Fruit fly (Drosophila melanogaster) whole organism, embryonic: Measurements from ENCODE around the gene ca.

Source experiments
- ATbp ChIP-seq: fragments of 200-800 bp; sonication (Bioruptor generic); optimal IDR thresholded peaks from 2 replicates; lab custom pipeline; 2017; ENCODE audit warnings: missing biosample characterization, mild to moderate bottlenecking, missing genetic modification characterization, missing genetic modification reagents
- CG10267 ChIP-seq: fragments of 200-800 bp; sonication (Bioruptor generic); optimal IDR thresholded peaks from 2 replicates; lab custom pipeline; 2018; ENCODE audit warnings: missing biosample characterization, mild to moderate bottlenecking, missing genetic modification characterization, moderate library complexity
- CG10274 ChIP-seq: fragments of 200-800 bp; sonication (Bioruptor generic); optimal IDR thresholded peaks from 3 replicates; lab custom pipeline; 2017; ENCODE audit warnings: missing biosample characterization, mild to moderate bottlenecking, missing genetic modification characterization
- CG10366 ChIP-seq: fragments of 200-800 bp; sonication (Bioruptor generic); IDR thresholded peaks from 2 replicates; pipeline ENCODE4 v1.3.6; 2022; ENCODE audit warnings: missing biosample characterization, missing genetic modification characterization
- CG10543 ChIP-seq: fragments of 200-800 bp; sonication (Bioruptor generic); optimal IDR thresholded peaks from 3 replicates; lab custom pipeline; 2017; ENCODE audit warnings: missing biosample characterization, mild to moderate bottlenecking, missing genetic modification characterization, moderate library complexity
- CG10565 ChIP-seq: fragments of 200-800 bp; sonication (Bioruptor generic); optimal IDR thresholded peaks from 3 replicates; lab custom pipeline; 2016; ENCODE audit warnings: missing biosample characterization, mild to moderate bottlenecking, missing genetic modification characterization
- CG10654 ChIP-seq: fragments of 200-800 bp; sonication (Bioruptor generic); optimal IDR thresholded peaks from 2 replicates; lab custom pipeline; 2016; ENCODE audit warnings: missing biosample characterization, missing genetic modification characterization
- CG1233 ChIP-seq: fragments of 200-800 bp; sonication (Bioruptor generic); optimal IDR thresholded peaks from 4 replicates; lab custom pipeline; 2018; ENCODE audit warnings: missing biosample characterization, mild to moderate bottlenecking, missing genetic modification characterization
- CG12391 ChIP-seq: fragments of 200-800 bp; sonication (Bioruptor generic); optimal IDR thresholded peaks from 3 replicates; lab custom pipeline; 2018; ENCODE audit warnings: missing biosample characterization, mild to moderate bottlenecking, missing genetic modification characterization, moderate library complexity
- CG15514 ChIP-seq: fragments of 200-800 bp; sonication (Bioruptor generic); optimal IDR thresholded peaks from 3 replicates; lab custom pipeline; 2017; ENCODE audit warnings: missing biosample characterization, missing genetic modification characterization, mild to moderate bottlenecking, moderate library complexity, missing genetic modification reagents
- CG17328 ChIP-seq: fragments of 200-800 bp; sonication (Bioruptor generic); IDR thresholded peaks from 2 replicates; pipeline ENCODE4 v1.3.6; 2022; ENCODE audit warnings: missing biosample characterization, missing genetic modification characterization
- CG17359 ChIP-seq: fragments of 200-800 bp; sonication (Bioruptor generic); optimal IDR thresholded peaks from 3 replicates; lab custom pipeline; 2018; ENCODE audit warnings: missing biosample characterization, mild to moderate bottlenecking, missing genetic modification characterization, moderate library complexity
- CG17361 ChIP-seq: fragments of 200-800 bp; sonication (Bioruptor generic); IDR thresholded peaks from 3 replicates; pipeline ENCODE4 v1.3.6; 2022; ENCODE audit warnings: missing biosample characterization, missing genetic modification characterization
- CG18262 ChIP-seq: fragments of 200-800 bp; optimal IDR thresholded peaks from 3 replicates; lab custom pipeline; 2019; ENCODE audit warnings: missing biosample characterization, mild to moderate bottlenecking, missing genetic modification characterization, moderate library complexity
- CG18619 ChIP-seq: fragments of 200-800 bp; sonication (Bioruptor generic); optimal IDR thresholded peaks from 3 replicates; lab custom pipeline; 2017; ENCODE audit warnings: missing biosample characterization, mild to moderate bottlenecking, missing genetic modification characterization
- CG2678 ChIP-seq: fragments of 200-800 bp; sonication (Bioruptor generic); optimal IDR thresholded peaks from 3 replicates; lab custom pipeline; 2019; ENCODE audit warnings: missing biosample characterization, mild to moderate bottlenecking, missing genetic modification characterization, moderate library complexity
- CG2889 ChIP-seq: fragments of 200-800 bp; sonication (Bioruptor generic); IDR thresholded peaks from 3 replicates; pipeline ENCODE4 v1.3.6; 2022; ENCODE audit warnings: missing biosample characterization, missing genetic modification characterization
- CG4820 ChIP-seq: fragments of 200-800 bp; sonication (Bioruptor generic); optimal IDR thresholded peaks from 3 replicates; lab custom pipeline; 2016; ENCODE audit warnings: missing biosample characterization, missing genetic modification characterization
- CG6791 ChIP-seq: fragments of 200-800 bp; sonication (Bioruptor generic); IDR thresholded peaks from 3 replicates; pipeline ENCODE4 v1.3.6; 2022; ENCODE audit warnings: missing biosample characterization, missing genetic modification characterization; ENCODE audit not compliant: partially characterized antibody
- CG7928 ChIP-seq: fragments of 200-800 bp; sonication (Bioruptor generic); optimal IDR thresholded peaks from 2 replicates; lab custom pipeline; 2017; ENCODE audit warnings: missing biosample characterization, mild to moderate bottlenecking, missing genetic modification characterization
- CG8944 ChIP-seq: fragments of 200-800 bp; sonication (Bioruptor generic); optimal IDR thresholded peaks from 3 replicates; lab custom pipeline; 2016; ENCODE audit warnings: missing biosample characterization, missing genetic modification characterization
- CG9437 ChIP-seq: fragments of 200-800 bp; sonication (Bioruptor generic); optimal IDR thresholded peaks from 2 replicates; lab custom pipeline; 2018; ENCODE audit warnings: missing biosample characterization, mild to moderate bottlenecking, missing genetic modification characterization
- CG9817 ChIP-seq: fragments of 200-800 bp; sonication (Bioruptor generic); optimal IDR thresholded peaks from 2 replicates; lab custom pipeline; 2018; ENCODE audit warnings: missing biosample characterization, mild to moderate bottlenecking, missing genetic modification characterization, moderate library complexity
- CG9932 ChIP-seq: fragments of 200-800 bp; sonication (Bioruptor generic); IDR thresholded peaks from 2 replicates; pipeline ENCODE4 v1.3.6; 2022; ENCODE audit warnings: missing biosample characterization, missing genetic modification characterization
- Doc3 ChIP-seq: fragments of 200-800 bp; sonication (Bioruptor generic); IDR thresholded peaks from 3 replicates; pipeline ENCODE4 v1.3.6; 2022; ENCODE audit warnings: missing biosample characterization, missing genetic modification characterization; ENCODE audit not compliant: partially characterized antibody
- H2.0 ChIP-seq: fragments of 200-800 bp; sonication (Bioruptor generic); IDR thresholded peaks from 2 replicates; pipeline ENCODE4 v1.3.6; 2022; ENCODE audit warnings: missing biosample characterization, missing genetic modification characterization
- Hmx ChIP-seq: fragments of 200-800 bp; sonication (Bioruptor generic); optimal IDR thresholded peaks from 2 replicates; lab custom pipeline; 2016; ENCODE audit warnings: missing biosample characterization, missing genetic modification characterization
- Meics ChIP-seq: fragments of 200-800 bp; sonication (Bioruptor generic); optimal IDR thresholded peaks from 2 replicates; lab custom pipeline; 2017; ENCODE audit warnings: missing biosample characterization, mild to moderate bottlenecking, missing genetic modification characterization
- Mrtf ChIP-seq: fragments of 200-800 bp; sonication (Bioruptor generic); IDR thresholded peaks from 3 replicates; pipeline ENCODE4 v1.3.6; 2022; ENCODE audit warnings: missing biosample characterization, missing genetic modification characterization
- Ptx1 ChIP-seq: fragments of 200-800 bp; sonication (Bioruptor generic); IDR thresholded peaks from 2 replicates; pipeline ENCODE4 v1.3.6; 2022; ENCODE audit warnings: missing biosample characterization, missing genetic modification characterization
- Six4 ChIP-seq: fragments of 200-800 bp; sonication (Bioruptor generic); optimal IDR thresholded peaks from 2 replicates; lab custom pipeline; 2016; ENCODE audit warnings: missing biosample characterization, missing genetic modification characterization
- Ssrp ChIP-seq: fragments of 200-800 bp; sonication (Bioruptor generic); optimal IDR thresholded peaks from 2 replicates; lab custom pipeline; 2018; ENCODE audit warnings: missing biosample characterization, mild to moderate bottlenecking, missing genetic modification characterization, moderate library complexity
- Usf ChIP-seq: fragments of 200-800 bp; sonication (Bioruptor generic); optimal IDR thresholded peaks from 2 replicates; lab custom pipeline; 2017; ENCODE audit warnings: missing genotype, missing biosample characterization, missing genetic modification characterization
- al ChIP-seq: fragments of 200-800 bp; sonication (Bioruptor generic); IDR thresholded peaks from 2 replicates; pipeline ENCODE4 v1.3.6; 2022; ENCODE audit warnings: missing biosample characterization, missing genetic modification characterization
- az2 ChIP-seq: fragments of 200-800 bp; sonication (Bioruptor generic); optimal IDR thresholded peaks from 3 replicates; lab custom pipeline; 2016; ENCODE audit warnings: missing biosample characterization, missing genetic modification characterization
- caup ChIP-seq: fragments of 200-800 bp; sonication (Bioruptor generic); optimal IDR thresholded peaks from 3 replicates; lab custom pipeline; 2017; ENCODE audit warnings: missing biosample characterization, mild to moderate bottlenecking, missing genetic modification characterization, moderate library complexity; ENCODE audit not compliant: severe bottlenecking
- crp ChIP-seq, 2 experiments: fragments of 200-800 bp; sonication (Bioruptor generic); optimal IDR thresholded peaks; 2 replicates in 1 of 2; 3 replicates in 1 of 2; lab custom pipeline; 2017; ENCODE audit warnings: missing biosample characterization in 2 of 2, missing genetic modification characterization in 2 of 2, mild to moderate bottlenecking in 1 of 2, moderate library complexity in 1 of 2
- danr ChIP-seq: fragments of 200-800 bp; sonication (Bioruptor generic); IDR thresholded peaks from 2 replicates; pipeline ENCODE4 v1.3.6; 2022; ENCODE audit warnings: missing biosample characterization, missing genetic modification characterization
- dysf ChIP-seq: fragments of 200-800 bp; sonication (Bioruptor generic); IDR thresholded peaks from 3 replicates; pipeline ENCODE4 v1.3.6; 2022; ENCODE audit warnings: missing biosample characterization, missing genetic modification characterization
- ind ChIP-seq: fragments of 200-800 bp; sonication (Bioruptor generic); optimal IDR thresholded peaks from 3 replicates; lab custom pipeline; 2016; ENCODE audit warnings: missing biosample characterization, missing genetic modification characterization
- ken ChIP-seq: fragments of 200-800 bp; sonication (Bioruptor generic); IDR thresholded peaks from 3 replicates; pipeline ENCODE4 v1.3.6; 2022; ENCODE audit warnings: missing biosample characterization, missing genetic modification characterization
- lilli ChIP-seq: fragments of 200-800 bp; sonication (Bioruptor generic); optimal IDR thresholded peaks from 3 replicates; lab custom pipeline; 2016; ENCODE audit warnings: missing biosample characterization, missing genetic modification characterization
- maf-S ChIP-seq: fragments of 200-800 bp; sonication (Bioruptor generic); optimal IDR thresholded peaks from 2 replicates; lab custom pipeline; 2016; ENCODE audit warnings: missing biosample characterization, missing genetic modification characterization
- mirr ChIP-seq: fragments of 200-800 bp; sonication (Bioruptor generic); optimal IDR thresholded peaks from 3 replicates; lab custom pipeline; 2018; ENCODE audit warnings: missing biosample characterization, mild to moderate bottlenecking, missing genetic modification characterization
- slp2 ChIP-seq: fragments of 200-800 bp; sonication (Bioruptor generic); optimal IDR thresholded peaks from 2 replicates; lab custom pipeline; 2016; ENCODE audit warnings: missing biosample characterization, missing genetic modification characterization
- stwl ChIP-seq: fragments of 200-800 bp; sonication (Bioruptor generic); optimal IDR thresholded peaks from 3 replicates; lab custom pipeline; 2018; ENCODE audit warnings: missing biosample characterization, mild to moderate bottlenecking, missing genetic modification characterization, moderate library complexity
- tap ChIP-seq: fragments of 200-800 bp; optimal IDR thresholded peaks from 3 replicates; lab custom pipeline; 2019; ENCODE audit warnings: missing biosample characterization, mild to moderate bottlenecking, missing genetic modification characterization, moderate library complexity
- zfh1 ChIP-seq: fragments of 200-800 bp; sonication (Bioruptor generic); IDR thresholded peaks from 3 replicates; pipeline ENCODE4 v1.3.6; 2022; ENCODE audit warnings: missing biosample characterization, missing genetic modification characterization

The ca gene

DNA sequence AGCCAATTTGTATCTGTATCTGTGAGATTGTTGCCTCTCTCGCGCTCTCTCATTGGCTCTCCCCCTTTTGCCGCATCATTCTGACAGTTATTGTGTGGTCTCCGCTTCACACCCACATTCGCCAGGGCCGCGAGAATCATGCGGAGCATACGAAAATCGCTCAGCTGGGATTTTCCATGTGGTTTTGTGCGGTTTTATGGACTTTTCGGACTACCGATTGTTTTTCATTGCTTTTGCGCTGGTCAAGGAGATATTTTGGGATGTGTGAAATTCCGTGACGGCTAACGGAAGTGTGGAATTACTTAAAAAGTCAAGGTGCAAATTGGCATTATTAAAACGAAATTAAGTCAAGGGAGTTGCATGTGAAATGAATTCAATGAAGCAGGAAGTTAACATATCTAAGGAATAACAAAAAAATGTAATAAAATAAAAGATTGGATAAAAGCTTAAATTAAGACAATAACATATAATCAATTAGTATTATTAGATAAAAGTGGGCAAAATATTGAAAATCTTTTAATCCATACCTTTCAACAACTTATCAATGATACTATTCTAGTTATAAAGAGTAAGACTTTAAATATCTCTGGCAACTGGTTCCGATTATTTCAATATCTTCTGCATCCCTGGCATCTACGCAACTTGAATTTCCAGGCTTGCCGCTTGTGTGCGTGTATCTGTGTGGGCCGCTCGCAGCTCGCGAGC is 34.4 kb upstream of the ca start (continued):
- TF ChIP-seq dysf (0 out of 3 replicates have a peak, but pooled peaks have one; percentile 33), CG2889 (no peak), CG4820 (peak; percentile 33), Usf (GFP tag; lab: Kevin White, UChicago) (peak; percentile 51), CG17359 (peak; percentile 8), ind (GFP tag; lab: Kevin White, UChicago) (peak; percentile 13), az2 (peak; percentile 39), CG10654 (GFP tag; lab: Kevin White, UChicago) (peak; percentile 25), CG18619 (GFP tag; lab: Kevin White, UChicago) (peak; percentile 33), CG6791 (peak; percentile 20; the same call in 1 of the 3 replicates), tap (tag; lab: Kevin White, UChicago) (peak; percentile 1), danr (GFP tag; lab: Robert Waterston, UW) (0 out of 2 replicates have a peak, but pooled peaks have one; percentile 20), Ssrp (tag; lab: Kevin White, UChicago) (peak; percentile 5), CG9932 (peak; percentile 49), stwl (tag; lab: Kevin White, UChicago) (no peak), Mrtf (0 out of 3 replicates have a peak, but pooled peaks have one; percentile 39), CG8944 (peak; percentile 20), H2.0 (peak; percentile 35; the same call in 1 of the 2 replicates), Six4 (GFP tag; lab: Kevin White, UChicago) (peak; percentile 19), Doc3 (peak; percentile 28; the same call in 1 of the 3 replicates), CG10274 (GFP tag; lab: Kevin White, UChicago) (peak; percentile 15), CG10267 (tag; lab: Kevin White, UChicago) (peak; percentile 27), al (0 out of 2 replicates have a peak, but pooled peaks have one; percentile 22), crp (GFP tag; optimal IDR thresholded peaks at IDR 0.05; lab: Kevin White, UChicago) (peak in 1 of 2 experiments; percentile 50), CG7928 (GFP tag; lab: Kevin White, UChicago) (peak; percentile 89), mirr (GFP tag; lab: Kevin White, UChicago) (no peak), CG15514 (GFP tag; lab: Kevin White, UChicago) (peak; percentile 98), CG10543 (peak; percentile 23), CG17361 (GFP tag; lab: Robert Waterston, UW) (peak; percentile 86), caup (GFP tag; lab: Kevin White, UChicago) (no peak), ATbp (GFP tag; lab: Kevin White, UChicago) (no peak), CG10565 (GFP tag; lab: Kevin White, UChicago) (no peak), CG2678 (tag; lab: Kevin White, UChicago) (peak; percentile 73), maf-S (GFP tag; lab: Kevin White, UChicago) (no peak), CG10366 (GFP tag; lab: Robert Waterston, UW) (peak; percentile 25; the same call in 1 of the 2 replicates), CG9437 (peak; percentile 93), CG9817 (peak; percentile 35), ken (peak; percentile 39; the same call in 1 of the 3 replicates), CG12391 (tag; lab: Kevin White, UChicago) (peak; percentile 40), CG1233 (GFP tag; lab: Kevin White, UChicago) (peak; percentile 49), Hmx (GFP tag; lab: Kevin White, UChicago) (peak; percentile 13), Meics (GFP tag; lab: Kevin White, UChicago) (peak; percentile 60), slp2 (GFP tag; lab: Kevin White, UChicago) (peak; percentile 13), CG17328 (GFP tag; lab: Robert Waterston, UW) (no peak), lilli (GFP tag; lab: Kevin White, UChicago) (peak; percentile 20), zfh1 (GFP tag; lab: Robert Waterston, UW) (peak; percentile 32; the same call in 1 of the 3 replicates), CG18262 (tag; lab: Kevin White, UChicago) (peak; percentile 61), Ptx1 (GFP tag; lab: Robert Waterston, UW) (0 out of 2 replicates have a peak, but pooled peaks have one; percentile 20)
